Worm (Caenorhabditis elegans) whole organism, L1 larva: ENCODE results near the gene dpy-26.

Experiments used
- C34B4.2 ChIP-seq: sonication (generic microtip); optimal IDR thresholded peaks from 2 replicates; lab custom pipeline; 2017; ENCODE audit warnings: mild to moderate bottlenecking, missing genetic modification characterization, missing compliant biosample characterization
- F16B12.6 ChIP-seq: fragments of 150-350 bp; optimal IDR thresholded peaks from 2 replicates; lab custom pipeline; 2014; ENCODE audit warnings: missing biosample characterization, missing genetic modification characterization
- Y116A8C.19 ChIP-seq: sonication (generic microtip); optimal IDR thresholded peaks from 2 replicates; lab custom pipeline; 2016; ENCODE audit warnings: missing compliant biosample characterization, missing genetic modification characterization, borderline replicate concordance
- aha-1 ChIP-seq: fragments of 150-350 bp; optimal IDR thresholded peaks from 2 replicates; lab custom pipeline; 2014; ENCODE audit warnings: missing biosample characterization, missing genetic modification characterization
- alr-1 ChIP-seq: fragments of 200-800 bp; sonication (Bioruptor generic); optimal IDR thresholded peaks from 2 replicates; lab custom pipeline; 2018; ENCODE audit warnings: borderline replicate concordance, mild to moderate bottlenecking, missing genetic modification characterization, missing compliant biosample characterization
- aly-2 ChIP-seq: fragments of 150-350 bp; optimal IDR thresholded peaks from 2 replicates; lab custom pipeline; 2014; ENCODE audit warnings: missing biosample characterization, missing genetic modification characterization
- ama-1 ChIP-seq: fragments of 150-350 bp; optimal IDR thresholded peaks from 2 replicates; lab custom pipeline; 2014
- blmp-1 ChIP-seq: fragments of 150-350 bp; optimal IDR thresholded peaks from 2 replicates; lab custom pipeline; 2014; ENCODE audit warnings: missing biosample characterization, missing genetic modification characterization
- ceh-88 ChIP-seq: fragments of 200-800 bp; sonication (Bioruptor generic); IDR thresholded peaks from 2 replicates; pipeline ENCODE4 v1.3.6; 2022; ENCODE audit warnings: missing genetic modification characterization, missing compliant biosample characterization
- ces-1 ChIP-seq: fragments of 150-350 bp; optimal IDR thresholded peaks from 2 replicates; lab custom pipeline; 2014; ENCODE audit warnings: missing biosample characterization, missing genetic modification reagents, missing genetic modification characterization
- dpl-1 ChIP-seq, 3 experiments: fragments of 150-350 bp in 2 of 3; sonication (generic microtip) in 1 of 3; optimal IDR thresholded peaks; 2 replicates each; lab custom pipeline; 2014 to 2017; ENCODE audit warnings: missing biosample characterization in 3 of 3, missing genetic modification characterization in 3 of 3, missing genetic modification reagents in 3 of 3
- efl-1 ChIP-seq, 4 experiments: fragments of 150-350 bp; optimal IDR thresholded peaks in 3 of 4; peaks in 1 of 4; 1 replicate in 1 of 4; 2 replicates in 3 of 4; lab custom pipeline; 2014; ENCODE audit warnings: missing biosample characterization in 2 of 4, missing genetic modification characterization in 2 of 4, missing genetic modification reagents in 2 of 4
- efl-3 ChIP-seq: fragments of 200-800 bp; sonication (Bioruptor generic); optimal IDR thresholded peaks from 2 replicates; lab custom pipeline; 2018; ENCODE audit warnings: mild to moderate bottlenecking, missing genetic modification characterization, missing compliant biosample characterization
- egl-13 ChIP-seq: sonication (generic microtip); optimal IDR thresholded peaks from 2 replicates; lab custom pipeline; 2016; ENCODE audit warnings: missing genotype, missing genetic modification reagents, missing genetic modification characterization, missing compliant biosample characterization
- egl-27 ChIP-seq, 2 experiments: fragments of 150-350 bp in 1 of 2; sonication (generic microtip); optimal IDR thresholded peaks; 3 replicates each; lab custom pipeline; 2017 to 2018; ENCODE audit warnings: missing biosample characterization in 2 of 2, missing genetic modification characterization in 2 of 2, missing genetic modification reagents in 2 of 2
- ets-5 ChIP-seq: fragments of 200-800 bp; sonication (Bioruptor generic); IDR thresholded peaks from 2 replicates; pipeline ENCODE4 v1.3.6; 2022; ENCODE audit warnings: missing genetic modification characterization, missing compliant biosample characterization
- fkh-10 ChIP-seq: sonication (generic microtip); optimal IDR thresholded peaks from 2 replicates; lab custom pipeline; 2017; ENCODE audit warnings: missing biosample characterization, missing genetic modification reagents, missing genetic modification characterization
- fkh-4 ChIP-seq: sonication (generic microtip); optimal IDR thresholded peaks from 2 replicates; lab custom pipeline; 2016; ENCODE audit warnings: missing compliant biosample characterization, missing genetic modification characterization, borderline replicate concordance
- fkh-8 ChIP-seq: sonication (generic microtip); optimal IDR thresholded peaks from 2 replicates; lab custom pipeline; 2016; ENCODE audit warnings: mild to moderate bottlenecking, missing genetic modification characterization, missing compliant biosample characterization
- hpl-2 ChIP-seq: fragments of 150-350 bp; optimal IDR thresholded peaks from 2 replicates; lab custom pipeline; 2014; ENCODE audit warnings: missing biosample characterization, missing genetic modification reagents, missing genetic modification characterization
- irx-1 ChIP-seq: sonication (generic microtip); optimal IDR thresholded peaks from 2 replicates; lab custom pipeline; 2016; ENCODE audit warnings: missing genetic modification characterization, missing compliant biosample characterization
- jun-1 ChIP-seq: fragments of 150-350 bp; optimal IDR thresholded peaks from 2 replicates; lab custom pipeline; 2014; ENCODE audit warnings: missing biosample characterization, missing genetic modification reagents, missing genetic modification characterization
- lin-13 ChIP-seq: fragments of 150-350 bp; optimal IDR thresholded peaks from 2 replicates; lab custom pipeline; 2014; ENCODE audit warnings: missing biosample characterization, missing genetic modification reagents, missing genetic modification characterization
- lin-15B ChIP-seq: fragments of 150-350 bp; sonication (generic microtip); optimal IDR thresholded peaks from 3 replicates; lab custom pipeline; 2014; ENCODE audit warnings: missing biosample characterization, missing genetic modification characterization
- lin-39 ChIP-seq: fragments of 150-350 bp; optimal IDR thresholded peaks from 2 replicates; lab custom pipeline; 2014; ENCODE audit warnings: missing biosample characterization, missing genetic modification reagents, missing genetic modification characterization
- lir-3 ChIP-seq: sonication (generic microtip); optimal IDR thresholded peaks from 2 replicates; lab custom pipeline; 2016; ENCODE audit warnings: mild to moderate bottlenecking, missing genetic modification characterization, moderate library complexity, missing compliant biosample characterization; ENCODE audit not compliant: poor library complexity
- mab-9 ChIP-seq: fragments of 200-800 bp; sonication (Bioruptor generic); IDR thresholded peaks from 2 replicates; pipeline ENCODE4 v1.3.6; 2022; ENCODE audit warnings: missing genetic modification reagents, missing genetic modification characterization, missing compliant biosample characterization
- mef-2 ChIP-seq: fragments of 150-350 bp; optimal IDR thresholded peaks from 2 replicates; lab custom pipeline; 2014; ENCODE audit warnings: missing biosample characterization, missing genetic modification characterization
- mep-1 ChIP-seq: fragments of 150-350 bp; optimal IDR thresholded peaks from 2 replicates; lab custom pipeline; 2014; ENCODE audit warnings: missing biosample characterization, missing genetic modification characterization
- nhr-11 ChIP-seq: fragments of 150-350 bp; optimal IDR thresholded peaks from 2 replicates; lab custom pipeline; 2014; ENCODE audit warnings: missing biosample characterization, missing genetic modification characterization
- nhr-12 ChIP-seq: sonication (generic microtip); optimal IDR thresholded peaks from 2 replicates; lab custom pipeline; 2017; ENCODE audit warnings: missing biosample characterization, missing genetic modification characterization
- nhr-237 ChIP-seq: fragments of 150-350 bp; optimal IDR thresholded peaks from 2 replicates; lab custom pipeline; 2014; ENCODE audit warnings: missing biosample characterization, missing genetic modification characterization
- nhr-28 ChIP-seq: fragments of 150-350 bp; optimal IDR thresholded peaks from 2 replicates; lab custom pipeline; 2014; ENCODE audit warnings: missing biosample characterization, missing genetic modification characterization
- nhr-47 ChIP-seq: sonication (generic microtip); optimal IDR thresholded peaks from 2 replicates; lab custom pipeline; 2016; ENCODE audit warnings: mild to moderate bottlenecking, missing genetic modification characterization, moderate library complexity, missing compliant biosample characterization
- nhr-76 ChIP-seq: sonication (generic microtip); optimal IDR thresholded peaks from 2 replicates; lab custom pipeline; 2017; ENCODE audit warnings: missing biosample characterization, missing genetic modification characterization
- nhr-85 ChIP-seq: sonication (generic microtip); peaks from one replicate; lab custom pipeline; 2016; ENCODE audit warnings: missing genetic modification characterization, inconsistent platforms, missing compliant biosample characterization
- nhr-90 ChIP-seq: sonication (generic microtip); optimal IDR thresholded peaks from 2 replicates; lab custom pipeline; 2016; ENCODE audit warnings: mild to moderate bottlenecking, missing genetic modification characterization, missing compliant biosample characterization; ENCODE audit not compliant: poor library complexity
- pag-3 ChIP-seq: sonication (generic microtip); optimal IDR thresholded peaks from 2 replicates; lab custom pipeline; 2017; ENCODE audit warnings: missing genetic modification characterization, mild to moderate bottlenecking, missing compliant biosample characterization, antibody characterized with exemption, borderline replicate concordance; ENCODE audit not compliant: insufficient read depth
- pax-3 ChIP-seq: fragments of 200-800 bp; sonication (Bioruptor generic); optimal IDR thresholded peaks from 2 replicates; lab custom pipeline; 2018; ENCODE audit warnings: mild to moderate bottlenecking, missing genetic modification characterization, moderate library complexity, missing compliant biosample characterization
- pqm-1 ChIP-seq: sonication (generic microtip); optimal IDR thresholded peaks from 3 replicates; lab custom pipeline; 2017; ENCODE audit warnings: missing biosample characterization, missing genetic modification characterization
- rnt-1 ChIP-seq: sonication (generic microtip); optimal IDR thresholded peaks from 2 replicates; lab custom pipeline; 2016; ENCODE audit warnings: mild to moderate bottlenecking, missing genetic modification characterization, moderate library complexity, missing compliant biosample characterization
- skn-1 ChIP-seq: fragments of 150-350 bp; optimal IDR thresholded peaks from 2 replicates; lab custom pipeline; 2014; ENCODE audit warnings: missing biosample characterization, missing genetic modification characterization
- sptf-1 ChIP-seq: fragments of 150-350 bp; optimal IDR thresholded peaks from 2 replicates; lab custom pipeline; 2014; ENCODE audit warnings: missing biosample characterization, missing genetic modification characterization
- sup-37 ChIP-seq: fragments of 200-800 bp; sonication (Bioruptor generic); optimal IDR thresholded peaks from 2 replicates; lab custom pipeline; 2018; ENCODE audit warnings: mild to moderate bottlenecking, missing genetic modification characterization, missing compliant biosample characterization
- tlp-1 ChIP-seq: fragments of 150-350 bp; optimal IDR thresholded peaks from 2 replicates; lab custom pipeline; 2014; ENCODE audit warnings: missing biosample characterization, missing genetic modification characterization
- unc-30 ChIP-seq: sonication (generic microtip); optimal IDR thresholded peaks from 2 replicates; lab custom pipeline; 2017; ENCODE audit warnings: missing biosample characterization, missing genetic modification characterization
- unc-62 ChIP-seq: fragments of 150-350 bp; optimal IDR thresholded peaks from 2 replicates; lab custom pipeline; 2014; ENCODE audit warnings: missing biosample characterization, missing genetic modification reagents, missing genetic modification characterization
- unc-86 ChIP-seq: sonication (generic microtip); optimal IDR thresholded peaks from 2 replicates; lab custom pipeline; 2016; ENCODE audit warnings: missing genetic modification characterization, missing compliant biosample characterization
- unc-98 ChIP-seq: fragments of 200-800 bp; sonication (Bioruptor generic); IDR thresholded peaks from 2 replicates; pipeline ENCODE4 v1.3.6; 2022; ENCODE audit warnings: missing genetic modification characterization, missing compliant biosample characterization
- zag-1 ChIP-seq: fragments of 150-350 bp; optimal IDR thresholded peaks from 2 replicates; lab custom pipeline; 2014; ENCODE audit warnings: missing biosample characterization, missing genetic modification characterization
- ztf-11 ChIP-seq, 2 experiments: sonication (generic microtip); optimal IDR thresholded peaks; 2 replicates each; lab custom pipeline; 2016 to 2017; ENCODE audit warnings: missing genetic modification characterization in 2 of 2, missing biosample characterization in 1 of 2, missing compliant biosample characterization in 1 of 2

dpy-26 gene

ce11 chrIV:12408625-12409024 lies 42.5 kb downstream of the dpy-26 start, which contains the start of gene dsb-1:
Gene dsb-1, plus strand, starts transcription at chrIV:12408925.
- TF ChIP-seq ama-1 (lab: Kevin White, UChicago) (no peak), dpl-1 (GFP tag; optimal IDR thresholded peaks at IDR 0.05; lab: Kevin White, UChicago) (peak in 1 of 3 experiments; percentile 6)

DNA sequence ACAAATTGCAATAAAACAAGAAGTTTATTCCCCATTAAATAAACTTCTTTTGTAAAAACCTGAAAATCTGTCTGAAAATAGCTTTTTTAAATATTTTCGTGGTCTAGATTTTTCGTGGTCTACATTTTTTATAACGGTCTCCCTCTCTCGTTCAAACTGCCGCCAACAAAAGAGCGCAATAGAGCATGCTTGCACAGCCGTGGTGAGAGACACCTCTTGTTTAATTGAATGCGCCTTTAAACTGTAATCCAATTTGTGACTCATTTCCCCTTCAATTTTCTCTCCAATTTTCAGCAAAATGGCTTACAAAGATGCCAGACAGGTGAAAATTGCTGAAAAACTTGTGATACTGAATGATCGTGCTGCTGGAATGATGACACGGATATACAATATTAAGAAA lies 47.0 kb downstream of the dpy-26 start, which contains the start of gene gex-3:
Gene gex-3, plus strand, starts transcription at position 295 of the 400 bp plus-strand sequence.
- TF ChIP-seq jun-1 (tag; lab: Kevin White, UChicago) (peak; percentile 75), ets-5 (GFP tag; lab: Robert Waterston, UW) (no peak), lin-39 (peak; percentile 33), ces-1 (peak; percentile 89), sup-37 (no peak), unc-86 (peak; percentile 67), alr-1 (no peak), mep-1 (tag; lab: Kevin White, UChicago) (peak; percentile 89), lin-15B (tag; lab: Kevin White, UChicago) (peak; percentile 96), F16B12.6 (tag; lab: Kevin White, UChicago) (peak; percentile 53), mab-9 (GFP tag; lab: Robert Waterston, UW) (no peak), nhr-12 (tag; lab: Kevin White, UChicago) (no peak), aha-1 (tag; lab: Kevin White, UChicago) (no peak), Y116A8C.19 (no peak), fkh-4 (tag; lab: Kevin White, UChicago) (no peak), nhr-11 (tag; lab: Kevin White, UChicago) (no peak), nhr-28 (no peak), ztf-11 (tag; optimal IDR thresholded peaks at IDR 0.05; lab: Kevin White, UChicago) (peak in 1 of 2 experiments; percentile 59), fkh-10 (GFP tag; lab: Kevin White, UChicago) (peak; percentile 84), nhr-76 (tag; lab: Kevin White, UChicago) (no peak), blmp-1 (tag; lab: Kevin White, UChicago) (no peak), hpl-2 (GFP tag; lab: Kevin White, UChicago) (no peak), pax-3 (tag; lab: Kevin White, UChicago) (peak; percentile 28), zag-1 (tag; lab: Kevin White, UChicago) (peak; percentile 19), nhr-85 (tag; lab: Kevin White, UChicago) (peak; percentile 86), efl-3 (GFP tag; lab: Kevin White, UChicago) (no peak), egl-27 (tag; optimal IDR thresholded peaks at IDR 0.05; lab: Kevin White, UChicago) (no peak), aly-2 (tag; lab: Kevin White, UChicago) (peak; percentile 61), mef-2 (tag; lab: Kevin White, UChicago) (no peak), lir-3 (peak; percentile 31), efl-1 (optimal IDR thresholded peaks at IDR 0.05; lab: Kevin White, UChicago) (peak; percentile 90 to 97), efl-1 (GFP tag; optimal IDR thresholded peaks at IDR 0.05 in 1 of 2; lab: Kevin White, UChicago) (peak; percentile 95 to 100), pqm-1 (no peak), pag-3 (no peak), sptf-1 (tag; lab: Kevin White, UChicago) (no peak), nhr-47 (peak; percentile 83), skn-1 (peak; percentile 83), unc-62 (GFP tag; lab: Kevin White, UChicago) (no peak), ceh-88 (GFP tag; lab: Robert Waterston, UW) (no peak), unc-98 (GFP tag; lab: Robert Waterston, UW) (no peak), nhr-90 (tag; lab: Kevin White, UChicago) (peak; percentile 78), lin-13 (GFP tag; lab: Kevin White, UChicago) (peak; percentile 89), nhr-237 (tag; lab: Kevin White, UChicago) (peak; percentile 16), irx-1 (peak; percentile 50), unc-30 (tag; lab: Kevin White, UChicago) (no peak), C34B4.2 (tag; lab: Kevin White, UChicago) (no peak), rnt-1 (tag; lab: Kevin White, UChicago) (peak; percentile 87), tlp-1 (tag; lab: Kevin White, UChicago) (no peak), egl-13 (tag; lab: Kevin White, UChicago) (no peak), fkh-8 (tag; lab: Kevin White, UChicago) (peak; percentile 73)
